Worm (Caenorhabditis elegans) whole organism, early embryonic: Measurements from ENCODE around the gene Y46E12A.5.

Experiments used
- B0310.2 ChIP-seq: sonication (generic microtip); optimal IDR thresholded peaks from 2 replicates; lab custom pipeline; 2016; ENCODE audit warnings: mild to moderate bottlenecking, missing genetic modification characterization, missing compliant biosample characterization
- F13C5.2 ChIP-seq: sonication (generic microtip); optimal IDR thresholded peaks from 2 replicates; lab custom pipeline; 2017; ENCODE audit warnings: mild to moderate bottlenecking, missing genetic modification characterization, inconsistent platforms, missing compliant biosample characterization
- aly-1 ChIP-seq: sonication (generic microtip); optimal IDR thresholded peaks from 2 replicates; lab custom pipeline; 2016; ENCODE audit warnings: missing genetic modification characterization, missing compliant biosample characterization
- ama-1 ChIP-seq: fragments of 150-350 bp; optimal IDR thresholded peaks from 2 replicates; lab custom pipeline; 2014
- ceh-13 ChIP-seq: fragments of 200-800 bp; sonication (Bioruptor generic); optimal IDR thresholded peaks from 2 replicates; lab custom pipeline; 2018; ENCODE audit warnings: mild to moderate bottlenecking, missing genetic modification characterization, missing compliant biosample characterization
- ceh-36 ChIP-seq: sonication (generic microtip); optimal IDR thresholded peaks from 2 replicates; lab custom pipeline; 2016; ENCODE audit warnings: missing genetic modification characterization, inconsistent platforms, missing compliant biosample characterization
- ets-7 ChIP-seq: sonication (generic microtip); optimal IDR thresholded peaks from 2 replicates; lab custom pipeline; 2016; ENCODE audit warnings: missing genotype, missing genetic modification characterization, missing compliant biosample characterization
- flt-1 ChIP-seq: fragments of 200-800 bp; sonication (Bioruptor generic); IDR thresholded peaks from 2 replicates; pipeline ENCODE4 v1.3.6; 2022; ENCODE audit warnings: missing genetic modification characterization, missing compliant biosample characterization
- hmbx-1 ChIP-seq: sonication (generic microtip); optimal IDR thresholded peaks from 2 replicates; lab custom pipeline; 2016; ENCODE audit warnings: mild to moderate bottlenecking, missing genetic modification characterization, missing compliant biosample characterization
- hnd-1 ChIP-seq: sonication (generic microtip); optimal IDR thresholded peaks from 2 replicates; lab custom pipeline; 2016; ENCODE audit warnings: missing genetic modification characterization, missing compliant biosample characterization
- scrt-1 ChIP-seq: fragments of 200-800 bp; sonication (Bioruptor generic); IDR thresholded peaks from 2 replicates; pipeline ENCODE4 v1.3.6; 2022; ENCODE audit warnings: missing genetic modification characterization, missing compliant biosample characterization
- tbx-11 ChIP-seq: fragments of 200-800 bp; sonication (Bioruptor generic); IDR thresholded peaks from 2 replicates; pipeline ENCODE4 v1.3.6; 2022; ENCODE audit warnings: missing genetic modification characterization, missing compliant biosample characterization
- tra-4 ChIP-seq: sonication (generic microtip); optimal IDR thresholded peaks from 2 replicates; lab custom pipeline; 2017; ENCODE audit warnings: missing genetic modification characterization, missing compliant biosample characterization

DNA sequence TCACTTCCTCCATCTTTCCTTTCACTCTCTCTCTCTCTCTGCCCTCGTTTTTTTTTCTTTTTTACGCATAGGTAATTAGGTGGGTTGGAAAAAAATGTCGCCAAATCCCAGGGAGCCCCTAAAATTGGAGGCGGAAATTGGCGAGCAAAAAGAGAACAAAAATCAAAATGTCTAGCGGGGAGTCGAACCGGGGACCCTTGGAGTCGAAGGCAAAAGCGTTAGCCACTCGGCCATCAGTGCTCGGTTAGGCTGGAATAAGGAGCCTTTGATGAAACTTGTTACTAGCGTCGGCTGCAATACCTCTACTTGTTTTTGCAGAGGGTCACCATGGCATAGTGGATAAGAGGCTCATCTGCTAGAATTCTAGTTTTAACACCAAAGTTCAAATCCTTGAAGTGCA lies 15.0 kb downstream of the Y46E12A.5 start:
- TF ChIP-seq ceh-36 (no peak), ama-1 (lab: Kevin White, UChicago) (no peak), scrt-1 (GFP tag; lab: Robert Waterston, UW) (no peak), tbx-11 (GFP tag; lab: Robert Waterston, UW) (no peak), ceh-13 (no peak), flt-1 (GFP tag; lab: Robert Waterston, UW) (no peak), hnd-1 (tag; lab: Kevin White, UChicago) (no peak), B0310.2 (tag; lab: Kevin White, UChicago) (no peak), ets-7 (tag; lab: Kevin White, UChicago) (no peak), aly-1 (tag; lab: Kevin White, UChicago) (no peak), hmbx-1 (tag; lab: Kevin White, UChicago) (no peak), F13C5.2 (no peak), tra-4 (tag; lab: Kevin White, UChicago) (no peak)
